Worm (Caenorhabditis elegans) whole organism, midembryonic: ENCODE measurements around the gene C08G5.7.

Source experiments
- T22C8.4 ChIP-seq: fragments of 200-800 bp; sonication (Bioruptor generic); IDR thresholded peaks from 2 replicates; pipeline ENCODE4 v1.3.6; 2022; ENCODE audit warnings: missing genetic modification characterization, missing compliant biosample characterization
- cog-1 ChIP-seq: sonication (generic microtip); optimal IDR thresholded peaks from 2 replicates; lab custom pipeline; 2016; ENCODE audit warnings: missing genetic modification characterization, missing compliant biosample characterization
- flt-1 ChIP-seq: fragments of 200-800 bp; sonication (Bioruptor generic); IDR thresholded peaks from 2 replicates; pipeline ENCODE4 v1.3.6; 2022; ENCODE audit warnings: missing genetic modification characterization, missing compliant biosample characterization
- klf-2 ChIP-seq: fragments of 200-800 bp; sonication (Bioruptor generic); conservative IDR thresholded peaks from 2 replicates; pipeline ENCODE4 v1.3.6; 2022; ENCODE audit warnings: missing genetic modification reagents, missing genetic modification characterization, missing compliant biosample characterization
- med-1 ChIP-seq: sonication (generic microtip); optimal IDR thresholded peaks from 2 replicates; lab custom pipeline; 2017; ENCODE audit warnings: missing genetic modification characterization, mild to moderate bottlenecking, missing compliant biosample characterization, antibody characterized with exemption, missing genetic modification reagents; ENCODE audit not compliant: insufficient read depth
- ref-1 ChIP-seq: fragments of 200-800 bp; sonication (Bioruptor generic); conservative IDR thresholded peaks from 2 replicates; pipeline ENCODE4 v1.3.6; 2022; ENCODE audit warnings: missing genetic modification reagents, missing genetic modification characterization, missing compliant biosample characterization
- tab-1 ChIP-seq: fragments of 200-800 bp; sonication (Bioruptor generic); IDR thresholded peaks from 2 replicates; pipeline ENCODE4 v1.3.6; 2022; ENCODE audit warnings: missing genetic modification characterization, missing compliant biosample characterization
- ztf-23 ChIP-seq: fragments of 200-800 bp; sonication (Bioruptor generic); IDR thresholded peaks from 2 replicates; pipeline ENCODE4 v1.3.6; 2022; ENCODE audit warnings: missing genetic modification reagents, missing genetic modification characterization, missing compliant biosample characterization
- ztf-29 ChIP-seq: fragments of 200-800 bp; sonication (Bioruptor generic); IDR thresholded peaks from 2 replicates; pipeline ENCODE4 v1.3.6; 2022; ENCODE audit warnings: missing genetic modification reagents, missing genetic modification characterization, missing compliant biosample characterization

DNA sequence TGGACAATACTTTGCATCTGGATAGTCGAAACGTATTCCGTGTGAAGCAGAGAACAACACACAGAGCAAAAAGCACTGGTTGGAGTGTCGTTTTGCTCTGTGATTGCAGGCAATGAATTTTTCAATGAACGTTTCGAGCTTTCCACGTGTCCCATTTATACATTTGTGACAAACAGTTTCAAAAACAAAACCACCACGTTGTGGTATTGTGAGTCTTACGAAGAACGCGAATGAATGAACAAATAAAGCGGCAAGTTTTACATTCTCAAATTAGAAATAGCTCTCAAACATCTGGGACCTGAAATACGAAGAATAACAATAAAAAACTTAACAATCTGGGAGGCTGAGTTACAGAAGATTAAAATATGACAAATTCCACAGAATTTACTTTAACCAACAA lies 26.7 kb upstream of the C08G5.7 start, which contains the start of gene F46F5.1:
- TF ChIP-seq flt-1 (GFP tag; lab: Robert Waterston, UW) = no peak
- no peak for TF ChIP-seq ztf-29 (GFP tag; lab: Robert Waterston, UW)
- no peak for TF ChIP-seq tab-1
- TF ChIP-seq klf-2 (GFP tag; lab: Robert Waterston, UW) = no peak
- no peak for TF ChIP-seq med-1 (GFP tag; lab: Kevin White, UChicago)
- no peak for TF ChIP-seq T22C8.4 (GFP tag; lab: Robert Waterston, UW)
- no peak for TF ChIP-seq cog-1 (tag; lab: Kevin White, UChicago)
- TF ChIP-seq ztf-23 = no peak
- no peak for TF ChIP-seq ref-1 (GFP tag; lab: Robert Waterston, UW)
